2 worm cellular contexts compared by ENCODE assay signal in the genomic region with DNA sequence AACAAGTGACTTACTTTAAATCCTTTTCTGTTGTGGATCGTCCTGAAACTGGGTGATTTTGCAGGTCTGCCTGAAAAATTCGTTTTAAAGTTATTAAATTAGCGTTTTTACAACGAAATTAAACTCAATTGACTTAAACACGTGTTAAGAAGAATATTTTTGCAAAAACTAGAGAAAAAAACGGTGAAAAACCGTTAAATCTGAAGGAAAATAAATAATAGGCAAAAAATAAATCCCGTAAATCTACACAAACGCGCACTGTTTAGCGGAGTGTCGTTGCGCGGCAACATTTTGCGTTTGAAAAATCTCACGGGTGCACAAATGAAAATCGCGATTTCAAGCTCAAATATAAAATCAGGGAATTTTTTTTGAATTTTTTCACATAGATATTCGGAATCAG.
TF ChIP-seq lines count a peak whose summit lies in the region.

No protein-coding gene starts in this region.

TF ChIP-seq in whole organism, L4 larva, 104 proteins besides CTCF, POLR2A, EP300 and RAD21:
- peak; percentile 83 for TF ChIP-seq Y48G9A.11 (GFP tag; IDR thresholded peaks at IDR 0.05; lab: Robert Waterston, UW)
TF ChIP-seq in whole organism, L4 larva: peak in this region for 1; not testable (repeated sequence) for 103.

TF ChIP-seq in whole organism, young adult, 124 proteins besides CTCF, POLR2A, EP300 and RAD21:
- TF ChIP-seq attf-3 (GFP tag; conservative IDR thresholded peaks at IDR 0.05; lab: Robert Waterston, UW) = peak; percentile 74
